Worm (Caenorhabditis elegans) whole organism, mixed stage, embryonic: ENCODE results near the gene C33E10.8.
"Not testable (repeated sequence)": the region's sequence is repeated elsewhere in the genome, so short reads cannot be mapped to it uniquely, and the experiment has no call there.

Source experiments
- blmp-1 ChIP-seq: fragments of 150-350 bp; optimal IDR thresholded peaks from 2 replicates; lab custom pipeline; 2014; ENCODE audit warnings: missing biosample characterization, missing genetic modification characterization
- drap-1 ChIP-seq: fragments of 200-800 bp; sonication (Bioruptor generic); optimal IDR thresholded peaks from 3 replicates; lab custom pipeline; 2018; ENCODE audit warnings: mild to moderate bottlenecking, missing genetic modification characterization, missing compliant biosample characterization
- elt-3 ChIP-seq: fragments of 150-350 bp; optimal IDR thresholded peaks from 2 replicates; lab custom pipeline; 2014; ENCODE audit warnings: missing biosample characterization, missing genetic modification characterization
- lin-13 ChIP-seq: fragments of 150-350 bp; optimal IDR thresholded peaks from 2 replicates; lab custom pipeline; 2014; ENCODE audit warnings: missing biosample characterization, missing genetic modification characterization
- lsy-2 ChIP-seq: fragments of 150-350 bp; optimal IDR thresholded peaks from 2 replicates; lab custom pipeline; 2014; ENCODE audit warnings: missing biosample characterization, missing genetic modification characterization
- mep-1 ChIP-seq: fragments of 150-350 bp; optimal IDR thresholded peaks from 2 replicates; lab custom pipeline; 2017; ENCODE audit warnings: missing biosample characterization, missing genetic modification reagents, missing genetic modification characterization, inconsistent platforms
- nhr-12 ChIP-seq: fragments of 150-350 bp; optimal IDR thresholded peaks from 2 replicates; lab custom pipeline; 2014; ENCODE audit warnings: missing biosample characterization, missing genetic modification characterization
- nhr-237 ChIP-seq: fragments of 150-350 bp; optimal IDR thresholded peaks from 2 replicates; lab custom pipeline; 2014; ENCODE audit warnings: missing biosample characterization, missing genetic modification characterization
- nhr-76 ChIP-seq: sonication (generic microtip); optimal IDR thresholded peaks from 2 replicates; lab custom pipeline; 2017; ENCODE audit warnings: missing biosample characterization, missing genetic modification characterization
- pha-4 ChIP-seq: fragments of 150-350 bp; optimal IDR thresholded peaks from 2 replicates; lab custom pipeline; 2018; ENCODE audit warnings: missing biosample characterization, missing genetic modification reagents, missing genetic modification characterization
- snpc-4 ChIP-seq: fragments of 150-350 bp; optimal IDR thresholded peaks from 2 replicates; lab custom pipeline; 2014; ENCODE audit warnings: missing biosample characterization, missing genetic modification characterization
- unc-39 ChIP-seq: fragments of 150-350 bp; optimal IDR thresholded peaks from 2 replicates; lab custom pipeline; 2014; ENCODE audit warnings: missing biosample characterization, missing genetic modification characterization
- unc-62 ChIP-seq: fragments of 150-350 bp; optimal IDR thresholded peaks from 2 replicates; lab custom pipeline; 2014; ENCODE audit warnings: missing biosample characterization, missing genetic modification reagents, missing genetic modification characterization
- ztf-11 ChIP-seq: fragments of 150-350 bp; optimal IDR thresholded peaks from 2 replicates; lab custom pipeline; 2014; ENCODE audit warnings: missing biosample characterization, missing genetic modification characterization

DNA sequence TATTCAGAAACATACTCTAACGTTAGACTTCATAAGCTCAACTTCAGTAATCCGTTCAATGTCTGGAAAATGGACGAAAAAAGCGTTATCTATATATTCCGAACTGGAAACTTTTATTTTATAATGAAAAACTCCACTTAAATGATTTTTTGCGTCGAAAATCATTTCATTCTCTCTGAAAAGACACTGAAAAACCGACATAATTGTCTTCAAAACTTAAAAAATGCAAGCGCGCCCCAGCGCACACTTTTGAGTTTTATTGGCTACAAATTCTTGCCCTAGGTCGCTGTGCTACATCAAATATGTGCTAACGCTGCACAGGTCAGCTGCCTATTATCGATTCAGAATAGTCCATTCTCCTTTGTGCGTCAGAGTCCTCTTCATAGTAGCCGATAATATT is 10.3 kb upstream of the C33E10.8 start, which contains the start of gene C33E10.1:
- not testable (repeated sequence) for TF ChIP-seq snpc-4 (tag; lab: Kevin White, UChicago); elt-3 (tag; lab: Kevin White, UChicago); unc-39 (tag; lab: Kevin White, UChicago); nhr-12 (tag; lab: Kevin White, UChicago); lin-13 (tag; lab: Kevin White, UChicago); blmp-1 (tag; lab: Kevin White, UChicago); nhr-237 (tag; lab: Kevin White, UChicago); mep-1 (tag; lab: Kevin White, UChicago); drap-1 (GFP tag; lab: Kevin White, UChicago); ztf-11; pha-4 (tag; lab: Kevin White, UChicago); lsy-2 (tag; lab: Kevin White, UChicago); unc-62 (GFP tag; lab: Kevin White, UChicago); nhr-76 (tag; lab: Kevin White, UChicago)
